Worm (Caenorhabditis elegans) whole organism, L1 larva: Measurements from ENCODE around the gene K07F5.6.

ENCODE experiments used
- C04F5.9 ChIP-seq: sonication (generic microtip); optimal IDR thresholded peaks from 2 replicates; lab custom pipeline; 2016; ENCODE audit warnings: missing genetic modification characterization, missing compliant biosample characterization
- C16A3.4 ChIP-seq: fragments of 150-350 bp; optimal IDR thresholded peaks from 2 replicates; lab custom pipeline; 2014; ENCODE audit warnings: missing biosample characterization, missing genetic modification characterization
- C34B4.2 ChIP-seq: sonication (generic microtip); optimal IDR thresholded peaks from 2 replicates; lab custom pipeline; 2017; ENCODE audit warnings: mild to moderate bottlenecking, missing genetic modification characterization, missing compliant biosample characterization
- F16B12.6 ChIP-seq: fragments of 150-350 bp; optimal IDR thresholded peaks from 2 replicates; lab custom pipeline; 2014; ENCODE audit warnings: missing biosample characterization, missing genetic modification characterization
- aha-1 ChIP-seq: fragments of 150-350 bp; optimal IDR thresholded peaks from 2 replicates; lab custom pipeline; 2014; ENCODE audit warnings: missing biosample characterization, missing genetic modification characterization
- alr-1 ChIP-seq: fragments of 200-800 bp; sonication (Bioruptor generic); optimal IDR thresholded peaks from 2 replicates; lab custom pipeline; 2018; ENCODE audit warnings: borderline replicate concordance, mild to moderate bottlenecking, missing genetic modification characterization, missing compliant biosample characterization
- aly-2 ChIP-seq: fragments of 150-350 bp; optimal IDR thresholded peaks from 2 replicates; lab custom pipeline; 2014; ENCODE audit warnings: missing biosample characterization, missing genetic modification characterization
- ama-1 ChIP-seq: fragments of 150-350 bp; optimal IDR thresholded peaks from 2 replicates; lab custom pipeline; 2014
- ceh-63 ChIP-seq: fragments of 200-800 bp; sonication (Bioruptor generic); optimal IDR thresholded peaks from 2 replicates; lab custom pipeline; 2018; ENCODE audit warnings: mild to moderate bottlenecking, missing genetic modification characterization, missing compliant biosample characterization
- ceh-8 ChIP-seq: fragments of 200-800 bp; sonication (Bioruptor generic); optimal IDR thresholded peaks from 2 replicates; lab custom pipeline; 2018; ENCODE audit warnings: mild to moderate bottlenecking, missing genetic modification characterization, moderate library complexity, missing compliant biosample characterization
- ceh-82 ChIP-seq, 3 experiments: fragments of 150-350 bp in 1 of 3; sonication (generic microtip) in 2 of 3; optimal IDR thresholded peaks; 2 replicates each; lab custom pipeline; 2014 to 2017; ENCODE audit warnings: missing biosample characterization in 3 of 3, missing genetic modification characterization in 3 of 3
- ceh-88 ChIP-seq: fragments of 200-800 bp; sonication (Bioruptor generic); IDR thresholded peaks from 2 replicates; pipeline ENCODE4 v1.3.6; 2022; ENCODE audit warnings: missing genetic modification characterization, missing compliant biosample characterization
- ceh-90 ChIP-seq: sonication (generic microtip); optimal IDR thresholded peaks from 2 replicates; lab custom pipeline; 2016; ENCODE audit warnings: missing genetic modification characterization, missing compliant biosample characterization
- ces-1 ChIP-seq: fragments of 150-350 bp; optimal IDR thresholded peaks from 2 replicates; lab custom pipeline; 2014; ENCODE audit warnings: missing biosample characterization, missing genetic modification reagents, missing genetic modification characterization
- dpl-1 ChIP-seq, 3 experiments: fragments of 150-350 bp in 2 of 3; sonication (generic microtip) in 1 of 3; optimal IDR thresholded peaks; 2 replicates each; lab custom pipeline; 2014 to 2017; ENCODE audit warnings: missing biosample characterization in 3 of 3, missing genetic modification characterization in 3 of 3, missing genetic modification reagents in 3 of 3
- dsc-1 ChIP-seq: sonication (generic microtip); optimal IDR thresholded peaks from 2 replicates; lab custom pipeline; 2016; ENCODE audit warnings: mild to moderate bottlenecking, missing genetic modification characterization, missing compliant biosample characterization
- efl-1 ChIP-seq, 4 experiments: fragments of 150-350 bp; optimal IDR thresholded peaks in 3 of 4; peaks in 1 of 4; 1 replicate in 1 of 4; 2 replicates in 3 of 4; lab custom pipeline; 2014; ENCODE audit warnings: missing biosample characterization in 2 of 4, missing genetic modification characterization in 2 of 4, missing genetic modification reagents in 2 of 4
- egl-13 ChIP-seq: sonication (generic microtip); optimal IDR thresholded peaks from 2 replicates; lab custom pipeline; 2016; ENCODE audit warnings: missing genotype, missing genetic modification reagents, missing genetic modification characterization, missing compliant biosample characterization
- egl-27 ChIP-seq, 2 experiments: fragments of 150-350 bp in 1 of 2; sonication (generic microtip); optimal IDR thresholded peaks; 3 replicates each; lab custom pipeline; 2017 to 2018; ENCODE audit warnings: missing biosample characterization in 2 of 2, missing genetic modification characterization in 2 of 2, missing genetic modification reagents in 2 of 2
- elt-3 ChIP-seq, 6 experiments: fragments of 150-350 bp in 1 of 6; sonication (generic microtip); optimal IDR thresholded peaks; 2 replicates each; lab custom pipeline; 2017 to 2018; ENCODE audit warnings: missing biosample characterization in 6 of 6, missing genetic modification characterization in 6 of 6, inconsistent platforms in 1 of 6
- ets-5 ChIP-seq: fragments of 200-800 bp; sonication (Bioruptor generic); IDR thresholded peaks from 2 replicates; pipeline ENCODE4 v1.3.6; 2022; ENCODE audit warnings: missing genetic modification characterization, missing compliant biosample characterization
- fkh-10 ChIP-seq: sonication (generic microtip); optimal IDR thresholded peaks from 2 replicates; lab custom pipeline; 2017; ENCODE audit warnings: missing biosample characterization, missing genetic modification reagents, missing genetic modification characterization
- fkh-8 ChIP-seq: sonication (generic microtip); optimal IDR thresholded peaks from 2 replicates; lab custom pipeline; 2016; ENCODE audit warnings: mild to moderate bottlenecking, missing genetic modification characterization, missing compliant biosample characterization
- fos-1 ChIP-seq: fragments of 150-350 bp; optimal IDR thresholded peaks from 2 replicates; lab custom pipeline; 2014; ENCODE audit warnings: missing biosample characterization, missing genetic modification characterization
- grh-1 ChIP-seq: fragments of 200-800 bp; sonication (Bioruptor generic); IDR thresholded peaks from 2 replicates; pipeline ENCODE4 v1.3.6; 2022; ENCODE audit warnings: missing genetic modification reagents, missing genetic modification characterization, missing compliant biosample characterization
- hlh-17 ChIP-seq: fragments of 200-800 bp; sonication (Bioruptor generic); optimal IDR thresholded peaks from 2 replicates; lab custom pipeline; 2018; ENCODE audit warnings: missing genetic modification characterization, mild to moderate bottlenecking, missing compliant biosample characterization, moderate library complexity, borderline replicate concordance
- hlh-4 ChIP-seq: sonication (generic microtip); optimal IDR thresholded peaks from 2 replicates; lab custom pipeline; 2016; ENCODE audit warnings: mild to moderate bottlenecking, missing genetic modification characterization, missing compliant biosample characterization
- hpl-2 ChIP-seq: fragments of 150-350 bp; optimal IDR thresholded peaks from 2 replicates; lab custom pipeline; 2014; ENCODE audit warnings: missing biosample characterization, missing genetic modification reagents, missing genetic modification characterization
- isw-1 ChIP-seq: fragments of 200-800 bp; sonication (Bioruptor generic); IDR thresholded peaks from 2 replicates; pipeline ENCODE4 v1.3.6; 2022; ENCODE audit warnings: missing genetic modification characterization, missing compliant biosample characterization
- lin-13 ChIP-seq: fragments of 150-350 bp; optimal IDR thresholded peaks from 2 replicates; lab custom pipeline; 2014; ENCODE audit warnings: missing biosample characterization, missing genetic modification reagents, missing genetic modification characterization
- lin-39 ChIP-seq: fragments of 150-350 bp; optimal IDR thresholded peaks from 2 replicates; lab custom pipeline; 2014; ENCODE audit warnings: missing biosample characterization, missing genetic modification reagents, missing genetic modification characterization
- lir-3 ChIP-seq: sonication (generic microtip); optimal IDR thresholded peaks from 2 replicates; lab custom pipeline; 2016; ENCODE audit warnings: mild to moderate bottlenecking, missing genetic modification characterization, moderate library complexity, missing compliant biosample characterization; ENCODE audit not compliant: poor library complexity
- lsy-2 ChIP-seq, 2 experiments: fragments of 150-350 bp; optimal IDR thresholded peaks; 2 replicates each; lab custom pipeline; 2014; ENCODE audit warnings: missing biosample characterization in 2 of 2, missing genetic modification characterization in 2 of 2
- mdl-1 ChIP-seq, 2 experiments: fragments of 150-350 bp; optimal IDR thresholded peaks; 2 replicates each; lab custom pipeline; 2014 to 2017; ENCODE audit warnings: missing biosample characterization in 2 of 2, missing genetic modification characterization in 2 of 2, inconsistent platforms in 1 of 2
- mef-2 ChIP-seq: fragments of 150-350 bp; optimal IDR thresholded peaks from 2 replicates; lab custom pipeline; 2014; ENCODE audit warnings: missing biosample characterization, missing genetic modification characterization
- mep-1 ChIP-seq: fragments of 150-350 bp; optimal IDR thresholded peaks from 2 replicates; lab custom pipeline; 2014; ENCODE audit warnings: missing biosample characterization, missing genetic modification characterization
- nhr-11 ChIP-seq: fragments of 150-350 bp; optimal IDR thresholded peaks from 2 replicates; lab custom pipeline; 2014; ENCODE audit warnings: missing biosample characterization, missing genetic modification characterization
- nhr-19 ChIP-seq: fragments of 200-800 bp; sonication (Bioruptor generic); conservative IDR thresholded peaks from 2 replicates; pipeline ENCODE4 v1.3.6; 2022; ENCODE audit warnings: missing genetic modification characterization, missing compliant biosample characterization
- nhr-237 ChIP-seq: fragments of 150-350 bp; optimal IDR thresholded peaks from 2 replicates; lab custom pipeline; 2014; ENCODE audit warnings: missing biosample characterization, missing genetic modification characterization
- nhr-71 ChIP-seq: sonication (generic microtip); optimal IDR thresholded peaks from 2 replicates; lab custom pipeline; 2016; ENCODE audit warnings: mild to moderate bottlenecking, missing genetic modification characterization, moderate library complexity, missing compliant biosample characterization
- nhr-85 ChIP-seq: sonication (generic microtip); peaks from one replicate; lab custom pipeline; 2016; ENCODE audit warnings: missing genetic modification characterization, inconsistent platforms, missing compliant biosample characterization
- pag-3 ChIP-seq: sonication (generic microtip); optimal IDR thresholded peaks from 2 replicates; lab custom pipeline; 2017; ENCODE audit warnings: missing genetic modification characterization, mild to moderate bottlenecking, missing compliant biosample characterization, antibody characterized with exemption, borderline replicate concordance; ENCODE audit not compliant: insufficient read depth
- pqm-1 ChIP-seq: sonication (generic microtip); optimal IDR thresholded peaks from 3 replicates; lab custom pipeline; 2017; ENCODE audit warnings: missing biosample characterization, missing genetic modification characterization
- snpc-4 ChIP-seq: fragments of 150-350 bp; optimal IDR thresholded peaks from 2 replicates; lab custom pipeline; 2014; ENCODE audit warnings: missing biosample characterization, missing genetic modification characterization
- swsn-7 ChIP-seq: sonication (generic microtip); optimal IDR thresholded peaks from 2 replicates; lab custom pipeline; 2016; ENCODE audit warnings: missing genetic modification characterization, missing compliant biosample characterization
- tlp-1 ChIP-seq: fragments of 150-350 bp; optimal IDR thresholded peaks from 2 replicates; lab custom pipeline; 2014; ENCODE audit warnings: missing biosample characterization, missing genetic modification characterization
- unc-130 ChIP-seq: fragments of 150-350 bp; optimal IDR thresholded peaks from 2 replicates; lab custom pipeline; 2017; ENCODE audit warnings: missing biosample characterization, missing genetic modification characterization, inconsistent platforms
- unc-30 ChIP-seq: sonication (generic microtip); optimal IDR thresholded peaks from 2 replicates; lab custom pipeline; 2017; ENCODE audit warnings: missing biosample characterization, missing genetic modification characterization
- unc-62 ChIP-seq: fragments of 150-350 bp; optimal IDR thresholded peaks from 2 replicates; lab custom pipeline; 2014; ENCODE audit warnings: missing biosample characterization, missing genetic modification reagents, missing genetic modification characterization
- xbp-1 ChIP-seq: sonication (generic microtip); optimal IDR thresholded peaks from 2 replicates; lab custom pipeline; 2016; ENCODE audit warnings: missing genetic modification characterization, missing compliant biosample characterization
- zag-1 ChIP-seq: fragments of 150-350 bp; optimal IDR thresholded peaks from 2 replicates; lab custom pipeline; 2014; ENCODE audit warnings: missing biosample characterization, missing genetic modification characterization
- zip-4 ChIP-seq: fragments of 200-800 bp; sonication (Bioruptor generic); optimal IDR thresholded peaks from 2 replicates; lab custom pipeline; 2018; ENCODE audit warnings: mild to moderate bottlenecking, missing genetic modification characterization, moderate library complexity, missing compliant biosample characterization
- ztf-11 ChIP-seq, 2 experiments: sonication (generic microtip); optimal IDR thresholded peaks; 2 replicates each; lab custom pipeline; 2016 to 2017; ENCODE audit warnings: missing genetic modification characterization in 2 of 2, missing biosample characterization in 1 of 2, missing compliant biosample characterization in 1 of 2
- ztf-4 ChIP-seq: fragments of 150-350 bp; optimal IDR thresholded peaks from 2 replicates; lab custom pipeline; 2014; ENCODE audit warnings: missing biosample characterization, missing genetic modification characterization

The K07F5.6 gene

DNA sequence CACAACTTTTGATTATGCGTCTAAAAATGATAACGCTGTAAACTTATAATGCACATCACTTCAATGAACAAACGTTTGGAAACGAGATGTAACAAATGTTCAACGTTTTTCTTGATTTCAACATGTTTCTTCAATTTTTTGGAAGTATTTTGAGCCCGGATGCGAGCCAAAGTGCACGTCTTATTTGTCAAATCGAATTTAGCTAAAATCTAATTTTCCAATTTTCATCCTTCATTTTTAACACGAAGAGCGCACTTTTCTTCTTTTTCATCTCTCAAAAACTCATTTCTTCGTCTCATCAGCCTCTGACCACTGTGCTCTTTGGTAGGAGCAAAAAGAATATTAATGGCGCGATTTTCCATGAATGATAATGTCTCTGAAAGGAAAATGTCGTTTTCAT lies 48.2 kb downstream of the K07F5.6 start:
- TF ChIP-seq egl-13 (tag; lab: Kevin White, UChicago) (no peak), mef-2 (tag; lab: Kevin White, UChicago) (no peak), snpc-4 (tag; lab: Kevin White, UChicago) (no peak), lin-13 (no peak), hlh-4 (no peak), elt-3 (tag; optimal IDR thresholded peaks at IDR 0.05; lab: Kevin White, UChicago) (no peak), dpl-1 (GFP tag; optimal IDR thresholded peaks at IDR 0.05; lab: Kevin White, UChicago) (no peak), ama-1 (no peak), fos-1 (no peak), tlp-1 (tag; lab: Kevin White, UChicago) (no peak), ceh-82 (tag; optimal IDR thresholded peaks at IDR 0.05; lab: Kevin White, UChicago) (no peak), C16A3.4 (tag; lab: Kevin White, UChicago) (no peak), mdl-1 (tag; optimal IDR thresholded peaks at IDR 0.05; lab: Kevin White, UChicago) (no peak), zag-1 (no peak), efl-1 (optimal IDR thresholded peaks at IDR 0.05; lab: Kevin White, UChicago) (no peak), efl-1 (GFP tag; optimal IDR thresholded peaks at IDR 0.05 in 1 of 2; lab: Kevin White, UChicago) (no peak), unc-62 (GFP tag; lab: Kevin White, UChicago) (no peak), swsn-7 (tag; lab: Kevin White, UChicago) (no peak), lsy-2 (tag; optimal IDR thresholded peaks at IDR 0.05; lab: Kevin White, UChicago) (no peak), pqm-1 (tag; lab: Kevin White, UChicago) (no peak), ztf-4 (tag; lab: Kevin White, UChicago) (no peak), nhr-85 (tag; lab: Kevin White, UChicago) (no peak), F16B12.6 (tag; lab: Kevin White, UChicago) (no peak), grh-1 (GFP tag; lab: Robert Waterston, UW) (no peak), ceh-63 (GFP tag; lab: Kevin White, UChicago) (no peak), hpl-2 (GFP tag; lab: Kevin White, UChicago) (no peak), unc-130 (tag; lab: Kevin White, UChicago) (no peak), ces-1 (GFP tag; lab: Kevin White, UChicago) (peak; percentile 72), ceh-90 (tag; lab: Kevin White, UChicago) (no peak), hlh-17 (GFP tag; lab: Kevin White, UChicago) (no peak), egl-27 (tag; optimal IDR thresholded peaks at IDR 0.05; lab: Kevin White, UChicago) (no peak), pag-3 (tag; lab: Kevin White, UChicago) (no peak), C34B4.2 (tag; lab: Kevin White, UChicago) (no peak), alr-1 (tag; lab: Kevin White, UChicago) (no peak), ets-5 (no peak), fkh-10 (peak; percentile 52), ceh-88 (no peak), ceh-8 (GFP tag; lab: Kevin White, UChicago) (peak; percentile 46), nhr-19 (no peak), lir-3 (tag; lab: Kevin White, UChicago) (no peak), ztf-11 (tag; optimal IDR thresholded peaks at IDR 0.05; lab: Kevin White, UChicago) (no peak), mep-1 (tag; lab: Kevin White, UChicago) (no peak), aha-1 (no peak), C04F5.9 (tag; lab: Kevin White, UChicago) (no peak), fkh-8 (peak; percentile 3), nhr-237 (no peak), aly-2 (tag; lab: Kevin White, UChicago) (no peak), isw-1 (GFP tag; lab: Robert Waterston, UW) (no peak), lin-39 (no peak), dsc-1 (peak; percentile 54), nhr-71 (tag; lab: Kevin White, UChicago) (peak; percentile 40), nhr-11 (no peak), unc-30 (tag; lab: Kevin White, UChicago) (no peak), zip-4 (no peak), xbp-1 (tag; lab: Kevin White, UChicago) (no peak)
